Fruit fly (Drosophila melanogaster) whole organism, adult: ENCODE measurements around the gene Arl8.

ENCODE experiments used
- CG11617 ChIP-seq: fragments of 200-800 bp; sonication (Bioruptor generic); optimal IDR thresholded peaks from 2 replicates; lab custom pipeline; 2017; ENCODE audit warnings: mild to moderate bottlenecking, missing biosample characterization, missing genetic modification reagents, missing genetic modification characterization
- CG12768 ChIP-seq: fragments of 200-800 bp; sonication (Bioruptor generic); optimal IDR thresholded peaks from 2 replicates; lab custom pipeline; 2017; ENCODE audit warnings: missing biosample characterization, missing genetic modification characterization, mild to moderate bottlenecking, moderate library complexity, missing genetic modification reagents
- CG14711 ChIP-seq: fragments of 200-800 bp; sonication (Bioruptor generic); optimal IDR thresholded peaks from 2 replicates; lab custom pipeline; 2018; ENCODE audit warnings: missing biosample characterization, mild to moderate bottlenecking, missing genetic modification characterization, moderate library complexity
- CG1620 ChIP-seq: fragments of 200-800 bp; sonication (Bioruptor generic); optimal IDR thresholded peaks from 2 replicates; lab custom pipeline; 2016; ENCODE audit warnings: missing biosample characterization, missing genetic modification characterization
- CG33017 ChIP-seq: fragments of 200-800 bp; sonication (Bioruptor generic); optimal IDR thresholded peaks from 2 replicates; lab custom pipeline; 2018; ENCODE audit warnings: missing biosample characterization, mild to moderate bottlenecking, missing genetic modification characterization, moderate library complexity
- CG5204 ChIP-seq: fragments of 200-800 bp; sonication (Bioruptor generic); optimal IDR thresholded peaks from 2 replicates; lab custom pipeline; 2016; ENCODE audit warnings: missing biosample characterization, missing genetic modification characterization
- CG7045 ChIP-seq: fragments of 200-800 bp; sonication (Bioruptor generic); optimal IDR thresholded peaks from 2 replicates; lab custom pipeline; 2017; ENCODE audit warnings: missing biosample characterization, mild to moderate bottlenecking, missing genetic modification characterization
- CG7101 ChIP-seq: fragments of 200-800 bp; sonication (Bioruptor generic); optimal IDR thresholded peaks from 2 replicates; lab custom pipeline; 2018; ENCODE audit warnings: missing biosample characterization, mild to moderate bottlenecking, missing genetic modification characterization, moderate library complexity
- Clk ChIP-seq: fragments of 200-800 bp; sonication (Bioruptor generic); optimal IDR thresholded peaks from 2 replicates; lab custom pipeline; 2017; ENCODE audit warnings: missing biosample characterization, missing genetic modification characterization
- Crg-1 ChIP-seq: fragments of 200-800 bp; sonication (Bioruptor generic); optimal IDR thresholded peaks from 2 replicates; lab custom pipeline; 2016; ENCODE audit warnings: missing biosample characterization, missing genetic modification characterization
- Hr96 ChIP-seq: fragments of 200-800 bp; sonication (Bioruptor generic); optimal IDR thresholded peaks from 2 replicates; lab custom pipeline; 2016; ENCODE audit warnings: missing biosample characterization, missing genetic modification characterization
- Mnt ChIP-seq: fragments of 200-800 bp; sonication (Bioruptor generic); optimal IDR thresholded peaks from 2 replicates; lab custom pipeline; 2016; ENCODE audit warnings: missing biosample characterization, mild to moderate bottlenecking, missing genetic modification characterization
- bab1 ChIP-seq: fragments of 200-800 bp; sonication (Bioruptor generic); optimal IDR thresholded peaks from 3 replicates; lab custom pipeline; 2019; ENCODE audit warnings: missing biosample characterization, mild to moderate bottlenecking, missing genetic modification characterization, moderate library complexity
- cic ChIP-seq: fragments of 200-800 bp; sonication (Bioruptor generic); optimal IDR thresholded peaks from 2 replicates; lab custom pipeline; 2017; ENCODE audit warnings: missing biosample characterization, mild to moderate bottlenecking, missing genetic modification characterization, moderate library complexity
- cnc ChIP-seq, 2 experiments: fragments of >200 bp; optimal IDR thresholded peaks; 2 replicates each; lab custom pipeline; 2017
- kay ChIP-seq: fragments of 200-800 bp; sonication (Bioruptor generic); peaks from one replicate; lab custom pipeline; 2016; ENCODE audit warnings: missing biosample characterization, missing genetic modification characterization, borderline replicate concordance
- ovo ChIP-seq: fragments of 200-800 bp; sonication (Bioruptor generic); optimal IDR thresholded peaks from 2 replicates; lab custom pipeline; 2016; ENCODE audit warnings: missing biosample characterization, missing genetic modification characterization
- pad ChIP-seq: fragments of 200-800 bp; sonication (Bioruptor generic); optimal IDR thresholded peaks from 3 replicates; lab custom pipeline; 2017; ENCODE audit warnings: missing biosample characterization, missing genetic modification characterization, mild to moderate bottlenecking, moderate library complexity, missing genetic modification reagents
- tj ChIP-seq: fragments of 200-800 bp; sonication (Bioruptor generic); optimal IDR thresholded peaks from 3 replicates; lab custom pipeline; 2017; ENCODE audit warnings: missing biosample characterization, mild to moderate bottlenecking, missing genetic modification characterization, moderate library complexity
- toe ChIP-seq: fragments of 200-800 bp; sonication (Bioruptor generic); optimal IDR thresholded peaks from 2 replicates; lab custom pipeline; 2016; ENCODE audit warnings: missing biosample characterization, missing genetic modification characterization

The Arl8 gene

DNA sequence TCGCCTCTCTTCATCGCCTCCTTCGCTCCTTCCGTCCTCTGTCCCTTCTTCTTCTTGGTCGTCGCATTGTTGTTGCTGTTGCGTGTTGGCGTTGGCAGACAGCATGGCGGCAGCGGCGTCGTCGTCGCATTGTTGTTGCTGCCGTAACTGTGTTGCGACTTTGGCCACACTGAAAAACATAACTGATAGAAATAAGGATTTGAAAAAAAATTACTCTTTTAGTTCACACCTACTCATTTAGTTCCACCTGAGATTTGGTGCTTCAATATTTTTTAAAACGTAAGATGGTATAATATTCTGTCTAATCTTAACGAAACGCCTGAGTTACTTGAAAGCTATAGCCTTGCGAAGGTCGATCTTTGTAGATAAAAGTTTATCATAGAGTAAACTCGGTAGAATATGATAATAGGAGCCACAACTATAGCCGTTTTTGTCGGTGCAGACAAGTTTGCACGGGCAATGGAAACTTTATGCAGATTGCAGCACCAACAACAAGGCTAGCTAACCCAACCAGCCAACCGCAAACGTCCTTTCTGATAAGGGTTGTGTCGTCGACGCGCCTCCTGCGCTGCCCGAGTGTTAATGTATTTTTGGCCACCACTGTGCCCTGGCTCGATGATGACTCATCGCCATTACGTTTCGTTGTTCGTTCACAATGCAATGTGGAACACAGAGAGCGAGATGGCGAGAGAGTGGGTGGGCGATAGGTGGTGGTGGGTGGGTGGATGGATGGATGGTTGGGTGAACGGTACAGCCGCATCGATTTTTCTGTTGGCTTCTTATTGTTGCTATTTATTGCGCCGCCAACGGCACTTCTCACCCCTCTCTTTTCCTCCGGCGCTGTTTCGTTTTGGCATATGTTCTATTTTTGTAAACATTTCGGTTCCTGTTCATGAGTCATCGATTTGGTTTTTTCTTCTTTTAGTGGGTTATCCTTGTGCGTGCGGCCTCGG is 13.2 kb upstream of the Arl8 start:
- TF ChIP-seq Mnt (no peak), cnc (optimal IDR thresholded peaks at IDR 0.05; lab: Kevin White, UChicago) (no peak), kay (GFP tag; lab: Kevin White, UChicago) (peak; percentile 97), CG7045 (GFP tag; lab: Kevin White, UChicago) (peak; percentile 75), Hr96 (GFP tag; lab: Kevin White, UChicago) (no peak), CG12768 (peak; percentile 15), toe (GFP tag; lab: Kevin White, UChicago) (peak; percentile 44), CG7101 (tag; lab: Kevin White, UChicago) (peak; percentile 67), tj (GFP tag; lab: Kevin White, UChicago) (no peak), CG14711 (tag; lab: Kevin White, UChicago) (peak; percentile 19), ovo (no peak), Crg-1 (peak; percentile 38), bab1 (GFP tag; lab: Kevin White, UChicago) (no peak), cic (GFP tag; lab: Kevin White, UChicago) (no peak), pad (GFP tag; lab: Kevin White, UChicago) (no peak), CG11617 (GFP tag; lab: Kevin White, UChicago) (peak; percentile 25), CG33017 (peak; percentile 61), Clk (GFP tag; lab: Kevin White, UChicago) (no peak), CG1620 (GFP tag; lab: Kevin White, UChicago) (no peak), CG5204 (GFP tag; lab: Kevin White, UChicago) (peak; percentile 26)

DNA sequence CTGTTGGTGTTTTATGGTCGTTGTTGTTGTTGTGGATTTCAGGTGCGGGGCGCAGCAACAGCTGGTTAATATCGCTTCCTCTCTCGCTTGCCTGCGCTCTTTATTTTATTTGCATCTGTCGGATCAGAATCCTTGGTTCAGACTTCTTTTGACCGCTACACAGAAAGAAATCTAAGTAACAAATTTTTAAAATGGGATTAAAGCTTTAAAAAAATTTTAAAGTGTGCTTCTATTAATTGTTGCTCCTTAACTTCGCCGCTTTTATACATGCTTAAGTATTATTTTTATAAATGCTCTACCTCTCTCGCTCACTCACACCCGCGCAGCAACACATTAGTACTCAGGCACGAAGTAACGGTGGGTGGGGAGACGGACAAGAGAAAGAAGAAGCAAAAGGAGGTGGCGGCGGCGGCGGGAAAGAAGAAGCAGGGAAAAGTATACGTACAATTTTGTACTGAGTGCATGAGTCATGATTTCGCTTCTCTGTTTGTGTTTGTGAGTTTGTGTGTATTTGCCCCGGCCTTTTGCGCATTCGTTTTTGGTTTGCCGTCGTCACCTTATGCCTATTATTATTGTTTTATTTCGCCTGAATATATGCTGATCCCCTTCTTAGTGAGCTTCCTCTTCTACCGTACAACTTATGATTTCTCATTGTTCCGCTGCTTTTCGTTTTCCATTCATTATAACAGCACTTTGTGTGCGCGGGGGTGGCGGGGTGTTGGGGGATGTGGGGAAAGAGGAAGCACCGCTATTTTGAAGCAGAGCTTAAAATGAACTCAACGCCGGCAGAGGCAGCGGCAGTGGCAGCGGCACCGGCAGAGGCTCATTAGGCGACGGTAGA is 12.4 kb upstream of the Arl8 start:
- TF ChIP-seq pad (GFP tag; lab: Kevin White, UChicago) (peak; percentile 99), CG33017 (peak; percentile 59), CG14711 (tag; lab: Kevin White, UChicago) (peak; percentile 53), CG11617 (GFP tag; lab: Kevin White, UChicago) (peak; percentile 29), bab1 (GFP tag; lab: Kevin White, UChicago) (peak; percentile 27), cic (GFP tag; lab: Kevin White, UChicago) (peak; percentile 71), Clk (GFP tag; lab: Kevin White, UChicago) (no peak), Hr96 (GFP tag; lab: Kevin White, UChicago) (peak; percentile 70), Crg-1 (no peak), CG7045 (GFP tag; lab: Kevin White, UChicago) (peak; percentile 51), kay (GFP tag; lab: Kevin White, UChicago) (peak; percentile 95), tj (GFP tag; lab: Kevin White, UChicago) (peak; percentile 88), cnc (optimal IDR thresholded peaks at IDR 0.05; lab: Kevin White, UChicago) (no peak), CG1620 (GFP tag; lab: Kevin White, UChicago) (peak; percentile 62), toe (GFP tag; lab: Kevin White, UChicago) (peak; percentile 27), CG7101 (tag; lab: Kevin White, UChicago) (peak; percentile 61), CG5204 (GFP tag; lab: Kevin White, UChicago) (no peak), Mnt (peak; percentile 68), CG12768 (peak; percentile 71), ovo (peak; percentile 83)

DNA sequence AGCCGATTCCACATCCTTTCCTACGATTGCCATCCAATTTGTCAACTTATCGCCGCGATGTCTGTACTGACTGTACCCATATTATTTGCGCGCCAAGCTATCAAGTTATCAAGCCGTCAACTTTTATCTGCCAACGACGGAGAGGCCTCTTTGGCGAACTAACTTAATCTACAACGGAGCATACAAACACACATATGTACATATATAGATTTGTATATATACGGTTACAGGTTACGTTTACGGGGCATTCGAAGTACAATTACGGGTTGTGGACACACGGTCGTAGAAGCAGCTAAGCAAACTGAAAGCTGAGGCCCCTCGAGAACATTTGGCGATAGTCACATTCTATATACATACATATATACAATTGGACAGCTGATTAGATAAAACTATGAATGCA is 11.2 kb upstream of the Arl8 start:
- no peak for TF ChIP-seq CG14711 (tag; lab: Kevin White, UChicago)
- peak; percentile 76 for TF ChIP-seq ovo
- no peak for TF ChIP-seq Clk (GFP tag; lab: Kevin White, UChicago)
- peak; percentile 35 for TF ChIP-seq Hr96 (GFP tag; lab: Kevin White, UChicago)
- TF ChIP-seq bab1 (GFP tag; lab: Kevin White, UChicago): no peak
- TF ChIP-seq tj (GFP tag; lab: Kevin White, UChicago): no peak
- TF ChIP-seq Mnt: peak; percentile 77
- peak; percentile 9 for TF ChIP-seq toe (GFP tag; lab: Kevin White, UChicago)
- TF ChIP-seq cic (GFP tag; lab: Kevin White, UChicago): peak; percentile 91
- TF ChIP-seq CG7045 (GFP tag; lab: Kevin White, UChicago): peak; percentile 26
- TF ChIP-seq CG1620 (GFP tag; lab: Kevin White, UChicago): no peak
- peak; percentile 41 for TF ChIP-seq CG11617 (GFP tag; lab: Kevin White, UChicago)
- TF ChIP-seq CG7101 (tag; lab: Kevin White, UChicago): peak; percentile 68
- no peak for TF ChIP-seq CG5204 (GFP tag; lab: Kevin White, UChicago)
- TF ChIP-seq pad (GFP tag; lab: Kevin White, UChicago): peak; percentile 17
- peak; percentile 67 for TF ChIP-seq CG12768
- TF ChIP-seq cnc (optimal IDR thresholded peaks at IDR 0.05; lab: Kevin White, UChicago): no peak
- peak; percentile 31 for TF ChIP-seq Crg-1
- peak; percentile 50 for TF ChIP-seq CG33017
- peak; percentile 96 for TF ChIP-seq kay (GFP tag; lab: Kevin White, UChicago)

DNA sequence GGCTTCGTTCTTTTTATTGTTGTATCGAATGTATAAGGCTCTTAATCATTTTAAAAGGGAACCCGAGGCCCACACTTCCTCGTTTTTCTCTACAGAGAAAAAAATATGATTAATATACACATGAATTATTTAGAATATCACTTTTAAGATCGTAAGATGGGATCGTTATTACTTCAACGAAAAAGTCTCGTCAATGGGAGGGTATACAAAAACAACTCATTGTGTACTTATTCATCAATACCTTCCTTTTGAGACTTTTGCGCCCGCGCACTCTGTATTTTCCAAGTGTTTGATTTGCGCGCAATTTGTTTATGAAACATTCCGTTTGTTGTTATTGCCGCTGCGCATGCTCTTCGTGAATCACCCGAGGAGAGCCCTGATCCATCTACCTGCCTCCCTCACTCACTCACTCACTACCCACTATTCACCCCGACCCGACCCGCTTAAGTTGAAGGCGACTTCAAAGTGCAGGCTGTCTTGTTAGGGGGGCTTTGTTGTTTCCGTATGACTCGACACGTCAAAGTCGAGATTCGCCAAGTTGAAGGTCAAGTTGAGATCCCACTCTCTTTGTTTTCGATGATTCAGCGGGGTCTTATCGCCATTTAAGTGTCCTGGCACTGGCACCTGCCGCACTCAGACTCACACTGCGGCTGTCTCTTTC is 10.3 kb upstream of the Arl8 start:
- TF ChIP-seq bab1 (GFP tag; lab: Kevin White, UChicago) (no peak), pad (GFP tag; lab: Kevin White, UChicago) (no peak), CG7045 (GFP tag; lab: Kevin White, UChicago) (no peak), Crg-1 (no peak), Hr96 (GFP tag; lab: Kevin White, UChicago) (no peak), tj (GFP tag; lab: Kevin White, UChicago) (no peak), cnc (optimal IDR thresholded peaks at IDR 0.05; lab: Kevin White, UChicago) (no peak), toe (GFP tag; lab: Kevin White, UChicago) (no peak), CG5204 (GFP tag; lab: Kevin White, UChicago) (no peak), CG1620 (GFP tag; lab: Kevin White, UChicago) (no peak), CG7101 (tag; lab: Kevin White, UChicago) (no peak), cic (GFP tag; lab: Kevin White, UChicago) (no peak), CG12768 (no peak), Clk (GFP tag; lab: Kevin White, UChicago) (no peak), kay (GFP tag; lab: Kevin White, UChicago) (no peak), ovo (no peak), Mnt (no peak), CG14711 (tag; lab: Kevin White, UChicago) (no peak)
